Fruit fly (Drosophila melanogaster) whole organism, pupa: Measurements from ENCODE around the gene Imp.

ENCODE experiments used
- CG12605 ChIP-seq: fragments of 200-800 bp; sonication (Bioruptor generic); IDR thresholded peaks from 2 replicates; pipeline ENCODE4 v1.3.6; 2022; ENCODE audit warnings: missing biosample characterization, missing genetic modification characterization
- CG34367 ChIP-seq: fragments of 200-800 bp; sonication (Bioruptor generic); optimal IDR thresholded peaks from 2 replicates; lab custom pipeline; 2018; ENCODE audit warnings: missing biosample characterization, mild to moderate bottlenecking, missing genetic modification characterization
- CG8301 ChIP-seq: fragments of 200-800 bp; sonication (Bioruptor generic); optimal IDR thresholded peaks from 2 replicates; lab custom pipeline; 2018; ENCODE audit warnings: missing biosample characterization, mild to moderate bottlenecking, missing genetic modification characterization
- D1 ChIP-seq: fragments of 200-800 bp; sonication (Bioruptor generic); optimal IDR thresholded peaks from 2 replicates; lab custom pipeline; 2018; ENCODE audit warnings: missing biosample characterization, mild to moderate bottlenecking, missing genetic modification characterization, moderate library complexity
- EcR ChIP-seq: fragments of 200-800 bp; sonication (Bioruptor generic); optimal IDR thresholded peaks from 3 replicates; lab custom pipeline; 2019; ENCODE audit warnings: missing biosample characterization, missing genetic modification characterization, mild to moderate bottlenecking, moderate library complexity, missing genetic modification reagents
- Ets98B ChIP-seq: fragments of 200-800 bp; sonication (Bioruptor generic); IDR thresholded peaks from 2 replicates; pipeline ENCODE4 v1.3.6; 2022; ENCODE audit warnings: missing biosample characterization, missing genetic modification characterization
- Pif1B ChIP-seq: fragments of 200-800 bp; sonication (Bioruptor generic); optimal IDR thresholded peaks from 3 replicates; lab custom pipeline; 2016; ENCODE audit warnings: missing biosample characterization, missing genetic modification characterization
- gl ChIP-seq: fragments of 200-800 bp; sonication (Bioruptor generic); optimal IDR thresholded peaks from 2 replicates; lab custom pipeline; 2018; ENCODE audit warnings: missing biosample characterization, mild to moderate bottlenecking, missing genetic modification characterization

- TF ChIP-seq CG34367 (peak; percentile 2), Ets98B (GFP tag; lab: Robert Waterston, UW) (no peak), D1 (no peak), gl (no peak), CG8301 (tag; lab: Kevin White, UChicago) (no peak), CG12605 (GFP tag; lab: Robert Waterston, UW) (no peak), EcR (GFP tag; lab: Kevin White, UChicago) (no peak), Pif1B (GFP tag; lab: Kevin White, UChicago) (no peak)
Observed at dm6 chrX:10827301-10827700, 3.2 kb upstream of the Imp start.
